Worm (Caenorhabditis elegans) whole organism, L2 larva: ENCODE measurements around the gene comt-3.

ENCODE experiments used
- ZK546.5 ChIP-seq: sonication (generic microtip); optimal IDR thresholded peaks from 2 replicates; lab custom pipeline; 2017; ENCODE audit warnings: missing biosample characterization, missing genetic modification characterization
- lin-13 ChIP-seq: fragments of 150-350 bp; optimal IDR thresholded peaks from 2 replicates; lab custom pipeline; 2014; ENCODE audit warnings: missing biosample characterization, missing genetic modification reagents, missing genetic modification characterization
- nhr-12 ChIP-seq: fragments of 150-350 bp; optimal IDR thresholded peaks from 2 replicates; lab custom pipeline; 2014; ENCODE audit warnings: missing biosample characterization, missing genetic modification characterization
- snpc-4 ChIP-seq: fragments of 150-350 bp; optimal IDR thresholded peaks from 2 replicates; lab custom pipeline; 2014; ENCODE audit warnings: missing biosample characterization, missing genetic modification characterization
- ztf-1 ChIP-seq: fragments of 200-800 bp; sonication (Bioruptor generic); conservative IDR thresholded peaks from 2 replicates; pipeline ENCODE4 v1.3.6; 2022; ENCODE audit warnings: missing genetic modification characterization, missing compliant biosample characterization

- TF ChIP-seq nhr-12 (tag; lab: Kevin White, UChicago) (no peak), ztf-1 (GFP tag; lab: Robert Waterston, UW) (no peak), snpc-4 (tag; lab: Kevin White, UChicago) (no peak), ZK546.5 (tag; lab: Kevin White, UChicago) (no peak), lin-13 (GFP tag; lab: Kevin White, UChicago) (no peak)
Measured at ce11 chrV:2110368-2110767, 53.0 kb downstream of the comt-3 start, which contains the start of gene F22F7.3.
